Worm (Caenorhabditis elegans): Measurements from ENCODE around the gene srg-15.

srg-15 gene

DNA sequence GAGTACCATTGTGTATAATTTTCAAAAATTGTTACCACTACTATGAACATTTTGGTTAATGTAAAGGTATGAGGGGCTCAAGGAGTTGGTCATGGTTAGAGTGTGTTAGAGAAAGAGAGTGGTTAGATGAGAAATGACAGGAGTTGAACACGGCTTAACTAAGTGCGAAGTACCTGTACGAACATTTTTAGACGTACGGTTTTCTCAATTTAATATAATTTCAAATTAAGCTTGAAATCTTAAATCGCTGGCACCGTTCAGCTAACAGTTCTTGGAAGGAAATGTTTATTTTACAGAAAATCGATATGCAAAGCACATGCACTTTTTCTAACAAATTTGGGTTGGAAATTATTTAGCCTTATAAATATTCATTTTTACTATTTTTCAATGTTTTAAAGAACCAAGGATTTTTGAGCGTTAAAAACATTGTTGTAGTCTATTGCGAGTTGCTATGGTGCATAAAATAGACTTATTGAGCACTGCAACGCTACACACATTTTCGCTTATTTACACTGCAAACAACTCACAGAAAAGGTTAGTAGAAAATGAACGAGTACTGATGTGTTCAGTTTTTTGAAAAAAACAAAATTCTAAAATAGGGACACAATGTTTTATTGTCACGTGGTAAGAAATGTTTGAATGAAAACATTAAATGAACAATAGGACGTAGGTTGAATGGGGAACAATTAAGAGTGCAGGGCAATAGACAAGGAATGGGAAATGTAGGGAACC, 8.4 kb downstream of the srg-15 start, which contains the start of gene sphk-1:
Gene sphk-1 (minus strand): TSS at position 51 of the 732 bp plus-strand sequence.
- TF ChIP-seq ces-1 (GFP tag; optimal IDR thresholded peaks at IDR 0.05) (no peak), pha-4 (tag; optimal IDR thresholded peaks at IDR 0.05) (peak; percentile 52), M03D4.4 (tag; optimal IDR thresholded peaks at IDR 0.05) (no peak)

DNA sequence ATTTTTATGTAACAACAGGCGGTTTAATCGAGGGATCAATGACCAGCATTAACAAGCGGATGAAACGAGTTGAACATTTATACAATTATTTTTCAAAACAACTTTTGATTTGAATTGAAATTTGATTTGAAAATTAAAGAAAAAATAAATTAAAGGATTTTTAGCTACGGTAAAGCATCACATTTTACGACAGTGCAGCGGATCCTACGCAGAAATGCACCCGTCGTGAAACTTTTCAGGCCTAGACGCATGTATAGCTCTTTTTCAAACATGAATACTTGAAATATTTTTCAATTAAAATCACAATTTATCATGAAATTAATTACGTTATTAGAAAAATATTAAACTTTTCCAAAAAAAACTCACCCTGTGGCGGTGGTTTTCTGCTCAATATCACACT, 9.2 kb downstream of the srg-15 start:
- TF ChIP-seq blmp-1 (tag; optimal IDR thresholded peaks at IDR 0.05) (no peak), M03D4.4 (tag; optimal IDR thresholded peaks at IDR 0.05) (no peak), nhr-2 (tag; optimal IDR thresholded peaks at IDR 0.05) (no peak), pha-4 (tag; optimal IDR thresholded peaks at IDR 0.05) (no peak), mab-5 (tag; optimal IDR thresholded peaks at IDR 0.05) (no peak), lsy-2 (tag; optimal IDR thresholded peaks at IDR 0.05) (peak; percentile 73), flh-1 (GFP tag; optimal IDR thresholded peaks at IDR 0.05) (no peak), sem-2 (GFP tag; optimal IDR thresholded peaks at IDR 0.05) (no peak), mep-1 (tag; optimal IDR thresholded peaks at IDR 0.05) (no peak)

DNA sequence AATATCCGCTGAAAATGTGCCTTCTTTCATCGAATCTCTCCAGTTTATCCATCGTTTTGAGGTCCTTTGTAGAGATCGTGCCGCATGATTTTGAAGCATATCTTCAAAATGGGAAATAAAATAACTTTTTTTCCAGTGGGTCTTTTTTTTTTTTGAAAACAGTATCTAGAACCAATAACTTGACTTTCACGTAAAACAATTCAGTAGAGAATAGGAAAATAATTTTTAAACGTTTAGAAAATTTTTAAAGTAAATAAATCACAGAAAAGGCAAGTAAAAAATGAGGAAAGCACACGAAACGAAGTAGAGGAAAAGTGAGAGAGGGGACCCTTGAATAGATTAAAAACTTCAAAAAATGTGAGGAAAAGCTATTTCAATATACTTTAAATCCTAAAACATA, 11.4 kb downstream of the srg-15 start, which contains the start of gene chdh-1:
Gene chdh-1 (minus strand): TSS at position 101 of the 400 bp plus-strand sequence.
- TF ChIP-seq ceh-83 (GFP tag; optimal IDR thresholded peaks at IDR 0.05) (no peak), nhr-28 (tag; optimal IDR thresholded peaks at IDR 0.05) (no peak), snpc-4 (tag; optimal IDR thresholded peaks at IDR 0.05) (no peak), ceh-39 (tag; optimal IDR thresholded peaks at IDR 0.05) (no peak), ces-1 (GFP tag; optimal IDR thresholded peaks at IDR 0.05) (no peak), nhr-2 (tag; optimal IDR thresholded peaks at IDR 0.05) (no peak), blmp-1 (tag; optimal IDR thresholded peaks at IDR 0.05) (no peak), cnd-1 (tag; optimal IDR thresholded peaks at IDR 0.05) (no peak), elt-1 (tag; optimal IDR thresholded peaks at IDR 0.05; ENCODE audit: borderline replicate concordance, insufficient read depth) (no peak), hlh-1 (tag; optimal IDR thresholded peaks at IDR 0.05) (no peak), mls-2 (tag; optimal IDR thresholded peaks at IDR 0.05) (no peak), nhr-12 (tag; optimal IDR thresholded peaks at IDR 0.05) (no peak), sem-2 (GFP tag; optimal IDR thresholded peaks at IDR 0.05) (no peak), mab-5 (tag; optimal IDR thresholded peaks at IDR 0.05) (no peak), unc-39 (tag; optimal IDR thresholded peaks at IDR 0.05) (no peak), nhr-76 (tag; optimal IDR thresholded peaks at IDR 0.05) (no peak), lin-13 (tag; optimal IDR thresholded peaks at IDR 0.05) (no peak), ceh-43 (GFP tag; optimal IDR thresholded peaks at IDR 0.05) (no peak)

DNA sequence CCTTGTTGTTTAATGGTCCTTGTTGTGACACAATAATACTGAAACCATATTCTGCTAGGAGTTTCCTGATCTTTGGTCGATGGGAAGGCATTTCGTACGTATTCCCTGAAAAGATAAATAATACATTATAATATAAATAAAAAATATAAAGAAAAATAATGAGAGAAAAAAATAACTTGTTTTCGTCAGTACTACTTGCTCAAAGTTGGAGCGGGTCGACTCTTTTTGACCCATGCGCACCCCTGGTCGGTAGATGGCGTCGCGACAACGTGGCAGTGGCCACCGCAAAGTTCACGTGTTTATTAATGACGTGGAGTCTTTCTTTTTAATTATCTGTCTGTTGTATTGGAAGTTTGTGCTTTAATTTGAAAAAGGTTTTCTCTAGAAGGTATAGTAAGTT, 14.4 kb downstream of the srg-15 start, which contains the start of gene C34C6.10:
Gene C34C6.10 (minus strand): TSS at position 101 of the 400 bp plus-strand sequence.
- no peak for TF ChIP-seq lin-13 (tag; optimal IDR thresholded peaks at IDR 0.05)
- no peak for TF ChIP-seq zip-8 (tag; optimal IDR thresholded peaks at IDR 0.05)
- TF ChIP-seq ceh-83 (GFP tag; optimal IDR thresholded peaks at IDR 0.05): no peak
- no peak for TF ChIP-seq nhr-237 (tag; optimal IDR thresholded peaks at IDR 0.05)
- no peak for TF ChIP-seq nhr-28 (tag; optimal IDR thresholded peaks at IDR 0.05)
- TF ChIP-seq mab-5 (tag; optimal IDR thresholded peaks at IDR 0.05): no peak
- no peak for TF ChIP-seq blmp-1 (tag; optimal IDR thresholded peaks at IDR 0.05)
- TF ChIP-seq unc-39 (tag; optimal IDR thresholded peaks at IDR 0.05): no peak
- TF ChIP-seq unc-62 (GFP tag; optimal IDR thresholded peaks at IDR 0.05): no peak
- TF ChIP-seq mep-1 (tag; optimal IDR thresholded peaks at IDR 0.05): no peak
- no peak for TF ChIP-seq nhr-76 (tag; optimal IDR thresholded peaks at IDR 0.05)
- no peak for TF ChIP-seq lin-32 (GFP tag; optimal IDR thresholded peaks at IDR 0.05)

DNA sequence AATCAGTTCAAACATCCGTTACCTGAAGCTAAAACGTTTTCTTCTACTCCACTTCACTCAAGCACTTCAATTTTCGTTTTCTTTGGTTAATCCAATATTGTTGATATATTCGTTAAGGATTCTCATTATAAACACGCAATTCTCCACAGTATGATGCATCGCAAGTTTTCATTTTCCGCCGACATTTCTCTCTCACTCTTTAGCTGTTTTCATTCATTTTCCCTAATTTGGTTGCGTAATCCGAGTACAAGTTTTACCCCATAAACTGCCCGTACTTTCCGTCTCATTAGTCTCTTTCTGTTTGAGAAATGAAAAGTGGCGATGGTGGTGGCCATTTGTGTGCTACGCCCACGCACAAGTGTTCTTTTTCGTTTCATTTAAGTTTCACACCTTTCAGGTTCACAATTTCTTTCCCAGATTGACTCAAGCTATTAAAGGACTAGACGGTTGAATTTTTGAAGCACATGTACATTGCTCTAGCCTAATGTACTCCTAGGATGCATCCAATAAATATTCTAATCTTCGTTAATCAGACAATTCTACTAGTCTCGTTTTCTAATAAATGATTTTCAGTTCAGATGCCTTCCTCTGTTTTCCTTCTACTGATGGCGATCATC, 18.8 kb downstream of the srg-15 start, which contains the start of gene C34C6.3:
Gene C34C6.3 (plus strand): TSS at position 567 of the 617 bp plus-strand sequence.
- TF ChIP-seq lin-13 (tag; optimal IDR thresholded peaks at IDR 0.05): no peak
- TF ChIP-seq nhr-28 (tag; optimal IDR thresholded peaks at IDR 0.05): no peak
- peak; percentile 72 for TF ChIP-seq zip-8 (tag; optimal IDR thresholded peaks at IDR 0.05)

DNA sequence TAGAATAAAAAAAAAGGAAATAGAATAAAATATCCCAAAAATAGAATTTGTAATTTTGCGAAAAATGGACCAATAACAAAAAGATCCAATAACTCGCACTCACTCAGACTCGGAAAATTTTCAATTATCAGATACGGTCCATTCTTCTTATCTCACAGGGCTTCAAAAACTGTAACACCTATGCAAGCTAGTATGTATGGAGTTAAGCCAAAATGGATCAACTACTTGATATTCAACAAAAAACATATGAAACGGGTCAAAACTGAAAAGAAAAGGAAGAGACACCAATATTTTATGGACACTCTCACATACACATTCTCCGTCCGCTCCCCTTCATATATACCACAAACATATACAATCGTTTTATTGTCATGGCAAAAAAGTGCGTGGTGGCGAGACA, 24.6 kb downstream of the srg-15 start, which contains the start of gene C34C6.9:
Gene C34C6.9 (plus strand): TSS at position 301 of the 400 bp plus-strand sequence.
- TF ChIP-seq hlh-1 (tag; optimal IDR thresholded peaks at IDR 0.05) (no peak), blmp-1 (tag; optimal IDR thresholded peaks at IDR 0.05) (no peak), nhr-2 (tag; optimal IDR thresholded peaks at IDR 0.05) (no peak), elt-1 (tag; optimal IDR thresholded peaks at IDR 0.05; ENCODE audit: borderline replicate concordance, insufficient read depth) (no peak), nhr-76 (tag; optimal IDR thresholded peaks at IDR 0.05) (no peak), pha-4 (tag; optimal IDR thresholded peaks at IDR 0.05) (no peak), lsy-2 (tag; optimal IDR thresholded peaks at IDR 0.05) (no peak), mep-1 (tag; optimal IDR thresholded peaks at IDR 0.05) (no peak), M03D4.4 (tag; optimal IDR thresholded peaks at IDR 0.05) (no peak), tbx-8 (GFP tag; optimal IDR thresholded peaks at IDR 0.05) (no peak), nhr-237 (tag; optimal IDR thresholded peaks at IDR 0.05) (no peak), sptf-1 (tag; optimal IDR thresholded peaks at IDR 0.05) (no peak), drap-1 (GFP tag; optimal IDR thresholded peaks at IDR 0.05) (no peak), lin-32 (GFP tag; optimal IDR thresholded peaks at IDR 0.05) (no peak), unc-39 (tag; optimal IDR thresholded peaks at IDR 0.05) (no peak), unc-120 (tag; optimal IDR thresholded peaks at IDR 0.05; ENCODE audit: poor library complexity, severe bottlenecking) (no peak), ceh-43 (GFP tag; optimal IDR thresholded peaks at IDR 0.05) (no peak)

Measured in whole organism, mixed stage, embryonic.